Worm (Caenorhabditis elegans) whole organism, mixed stage, embryonic: ENCODE data around the gene pals-30.

Source experiments
- M03D4.4 ChIP-seq: sonication (generic microtip); optimal IDR thresholded peaks from 2 replicates; lab custom pipeline; 2017; ENCODE audit warnings: mild to moderate bottlenecking, missing genetic modification characterization, missing compliant biosample characterization
- bed-3 ChIP-seq: fragments of 200-800 bp; sonication (Bioruptor generic); optimal IDR thresholded peaks from 3 replicates; lab custom pipeline; 2018; ENCODE audit warnings: mild to moderate bottlenecking, missing genetic modification characterization, moderate library complexity, missing compliant biosample characterization
- blmp-1 ChIP-seq: fragments of 150-350 bp; optimal IDR thresholded peaks from 2 replicates; lab custom pipeline; 2014; ENCODE audit warnings: missing biosample characterization, missing genetic modification characterization
- ceh-39 ChIP-seq: fragments of 150-350 bp; optimal IDR thresholded peaks from 2 replicates; lab custom pipeline; 2014; ENCODE audit warnings: missing biosample characterization, missing genetic modification characterization
- ceh-83 ChIP-seq: fragments of 200-800 bp; sonication (Bioruptor generic); optimal IDR thresholded peaks from 2 replicates; lab custom pipeline; 2018; ENCODE audit warnings: mild to moderate bottlenecking, missing genetic modification characterization, missing compliant biosample characterization
- ces-1 ChIP-seq: fragments of 150-350 bp; optimal IDR thresholded peaks from 2 replicates; lab custom pipeline; 2014; ENCODE audit warnings: missing biosample characterization, missing genetic modification reagents, missing genetic modification characterization
- cnd-1 ChIP-seq: fragments of 200-800 bp; sonication (Bioruptor generic); optimal IDR thresholded peaks from 2 replicates; lab custom pipeline; 2018; ENCODE audit warnings: mild to moderate bottlenecking, missing genetic modification characterization, missing compliant biosample characterization
- drap-1 ChIP-seq: fragments of 200-800 bp; sonication (Bioruptor generic); optimal IDR thresholded peaks from 3 replicates; lab custom pipeline; 2018; ENCODE audit warnings: mild to moderate bottlenecking, missing genetic modification characterization, missing compliant biosample characterization
- elt-1 ChIP-seq: sonication (generic microtip); optimal IDR thresholded peaks from 2 replicates; lab custom pipeline; 2017; ENCODE audit warnings: missing genetic modification characterization, mild to moderate bottlenecking, missing compliant biosample characterization, antibody characterized with exemption, moderate library complexity, borderline replicate concordance; ENCODE audit not compliant: insufficient read depth
- elt-3 ChIP-seq: fragments of 150-350 bp; optimal IDR thresholded peaks from 2 replicates; lab custom pipeline; 2014; ENCODE audit warnings: missing biosample characterization, missing genetic modification characterization
- flh-1 ChIP-seq: fragments of 200-800 bp; sonication (Bioruptor generic); optimal IDR thresholded peaks from 2 replicates; lab custom pipeline; 2018; ENCODE audit warnings: mild to moderate bottlenecking, missing genetic modification characterization, moderate library complexity, missing compliant biosample characterization
- ham-2 ChIP-seq: fragments of 200-800 bp; sonication (Bioruptor generic); optimal IDR thresholded peaks from 2 replicates; lab custom pipeline; 2018; ENCODE audit warnings: mild to moderate bottlenecking, missing genetic modification characterization, missing compliant biosample characterization
- lin-13 ChIP-seq: fragments of 150-350 bp; optimal IDR thresholded peaks from 2 replicates; lab custom pipeline; 2014; ENCODE audit warnings: missing biosample characterization, missing genetic modification characterization
- lin-32 ChIP-seq: fragments of 200-800 bp; sonication (Bioruptor generic); optimal IDR thresholded peaks from 2 replicates; lab custom pipeline; 2018; ENCODE audit warnings: mild to moderate bottlenecking, missing genetic modification characterization, missing compliant biosample characterization
- lsy-2 ChIP-seq: fragments of 150-350 bp; optimal IDR thresholded peaks from 2 replicates; lab custom pipeline; 2014; ENCODE audit warnings: missing biosample characterization, missing genetic modification characterization
- mab-5 ChIP-seq: fragments of 150-350 bp; optimal IDR thresholded peaks from 2 replicates; lab custom pipeline; 2014; ENCODE audit warnings: missing biosample characterization, missing genetic modification characterization
- mep-1 ChIP-seq: fragments of 150-350 bp; optimal IDR thresholded peaks from 2 replicates; lab custom pipeline; 2017; ENCODE audit warnings: missing biosample characterization, missing genetic modification reagents, missing genetic modification characterization, inconsistent platforms
- mls-2 ChIP-seq: sonication (generic microtip); optimal IDR thresholded peaks from 2 replicates; lab custom pipeline; 2016; ENCODE audit warnings: mild to moderate bottlenecking, missing genetic modification characterization, moderate library complexity, missing compliant biosample characterization
- nhr-12 ChIP-seq: fragments of 150-350 bp; optimal IDR thresholded peaks from 2 replicates; lab custom pipeline; 2014; ENCODE audit warnings: missing biosample characterization, missing genetic modification characterization
- nhr-2 ChIP-seq: fragments of 150-350 bp; optimal IDR thresholded peaks from 2 replicates; lab custom pipeline; 2014; ENCODE audit warnings: missing biosample characterization, missing genetic modification characterization
- nhr-237 ChIP-seq: fragments of 150-350 bp; optimal IDR thresholded peaks from 2 replicates; lab custom pipeline; 2014; ENCODE audit warnings: missing biosample characterization, missing genetic modification characterization
- nhr-76 ChIP-seq: sonication (generic microtip); optimal IDR thresholded peaks from 2 replicates; lab custom pipeline; 2017; ENCODE audit warnings: missing biosample characterization, missing genetic modification characterization
- pha-4 ChIP-seq: fragments of 150-350 bp; optimal IDR thresholded peaks from 2 replicates; lab custom pipeline; 2018; ENCODE audit warnings: missing biosample characterization, missing genetic modification reagents, missing genetic modification characterization
- sem-2 ChIP-seq: fragments of 200-800 bp; sonication (Bioruptor generic); optimal IDR thresholded peaks from 2 replicates; lab custom pipeline; 2018; ENCODE audit warnings: mild to moderate bottlenecking, missing genetic modification characterization, missing compliant biosample characterization
- snpc-4 ChIP-seq: fragments of 150-350 bp; optimal IDR thresholded peaks from 2 replicates; lab custom pipeline; 2014; ENCODE audit warnings: missing biosample characterization, missing genetic modification characterization
- sptf-1 ChIP-seq: sonication (generic microtip); optimal IDR thresholded peaks from 2 replicates; lab custom pipeline; 2017; ENCODE audit warnings: mild to moderate bottlenecking, missing genetic modification characterization, moderate library complexity, missing compliant biosample characterization
- tbx-8 ChIP-seq: fragments of 200-800 bp; sonication (Bioruptor generic); optimal IDR thresholded peaks from 2 replicates; lab custom pipeline; 2018; ENCODE audit warnings: mild to moderate bottlenecking, missing genetic modification characterization, moderate library complexity, missing compliant biosample characterization
- unc-120 ChIP-seq: sonication (generic microtip); optimal IDR thresholded peaks from 2 replicates; lab custom pipeline; 2017; ENCODE audit warnings: missing genetic modification characterization, missing compliant biosample characterization; ENCODE audit not compliant: poor library complexity, severe bottlenecking
- unc-39 ChIP-seq: fragments of 150-350 bp; optimal IDR thresholded peaks from 2 replicates; lab custom pipeline; 2014; ENCODE audit warnings: missing biosample characterization, missing genetic modification characterization
- unc-62 ChIP-seq: fragments of 150-350 bp; optimal IDR thresholded peaks from 2 replicates; lab custom pipeline; 2014; ENCODE audit warnings: missing biosample characterization, missing genetic modification reagents, missing genetic modification characterization
- zip-8 ChIP-seq: fragments of 150-350 bp; optimal IDR thresholded peaks from 2 replicates; lab custom pipeline; 2014; ENCODE audit warnings: missing biosample characterization, missing genetic modification characterization
- ztf-11 ChIP-seq: fragments of 150-350 bp; optimal IDR thresholded peaks from 2 replicates; lab custom pipeline; 2014; ENCODE audit warnings: missing biosample characterization, missing genetic modification characterization

The pals-30 gene

ce11 chrIV:14523568-14523967 is 28.2 kb downstream of the pals-30 start, which contains the start of gene srh-63:
srh-63 (plus strand) TSS chrIV:14523868.
- no peak for TF ChIP-seq mab-5 (tag; lab: Kevin White, UChicago)
- no peak for TF ChIP-seq lsy-2 (tag; lab: Kevin White, UChicago)
- no peak for TF ChIP-seq ceh-39 (tag; lab: Kevin White, UChicago)
- TF ChIP-seq lin-13 (tag; lab: Kevin White, UChicago) = no peak
- TF ChIP-seq ces-1 (GFP tag; lab: Kevin White, UChicago) = no peak
- TF ChIP-seq ztf-11 (tag; lab: Kevin White, UChicago) = no peak
- no peak for TF ChIP-seq drap-1 (GFP tag; lab: Kevin White, UChicago)
- TF ChIP-seq elt-1 = no peak
- no peak for TF ChIP-seq unc-39 (tag; lab: Kevin White, UChicago)
- no peak for TF ChIP-seq nhr-12 (tag; lab: Kevin White, UChicago)
- no peak for TF ChIP-seq mls-2 (tag; lab: Kevin White, UChicago)
- TF ChIP-seq flh-1 = no peak
- TF ChIP-seq M03D4.4 (tag; lab: Kevin White, UChicago) = no peak
- TF ChIP-seq unc-120 (tag; lab: Kevin White, UChicago) = no peak
- no peak for TF ChIP-seq cnd-1
- no peak for TF ChIP-seq pha-4 (tag; lab: Kevin White, UChicago)
- no peak for TF ChIP-seq sptf-1 (tag; lab: Kevin White, UChicago)
- no peak for TF ChIP-seq nhr-2
- no peak for TF ChIP-seq tbx-8
- no peak for TF ChIP-seq zip-8 (tag; lab: Kevin White, UChicago)

ce11 chrIV:14519423-14519822 is 32.3 kb downstream of the pals-30 start, which contains the start of the genes Y57G11A.2 and T27E7.1:
Y57G11A.2 (minus strand) TSS chrIV:14519523.
T27E7.1 (plus strand) TSS chrIV:14519759.
- no peak for TF ChIP-seq mab-5 (tag; lab: Kevin White, UChicago)
- TF ChIP-seq flh-1 = no peak
- no peak for TF ChIP-seq unc-62 (GFP tag; lab: Kevin White, UChicago)
- no peak for TF ChIP-seq snpc-4
- no peak for TF ChIP-seq drap-1 (GFP tag; lab: Kevin White, UChicago)
- no peak for TF ChIP-seq ceh-83
- no peak for TF ChIP-seq pha-4 (tag; lab: Kevin White, UChicago)
- no peak for TF ChIP-seq nhr-76 (tag; lab: Kevin White, UChicago)
- TF ChIP-seq zip-8 (tag; lab: Kevin White, UChicago) = no peak
- TF ChIP-seq unc-39 (tag; lab: Kevin White, UChicago) = no peak
- no peak for TF ChIP-seq sptf-1 (tag; lab: Kevin White, UChicago)
- TF ChIP-seq lin-32 = no peak
- no peak for TF ChIP-seq elt-1
- no peak for TF ChIP-seq mep-1 (tag; lab: Kevin White, UChicago)
- TF ChIP-seq tbx-8 = no peak

ce11 chrIV:14515162-14515561 is 36.6 kb downstream of the pals-30 start:
- TF ChIP-seq mab-5 (tag; lab: Kevin White, UChicago) (no peak), bed-3 (GFP tag; lab: Kevin White, UChicago) (no peak), sptf-1 (tag; lab: Kevin White, UChicago) (no peak), M03D4.4 (tag; lab: Kevin White, UChicago) (no peak), nhr-12 (tag; lab: Kevin White, UChicago) (no peak), sem-2 (GFP tag; lab: Kevin White, UChicago) (no peak), elt-3 (tag; lab: Kevin White, UChicago) (no peak), lin-13 (tag; lab: Kevin White, UChicago) (no peak), unc-120 (tag; lab: Kevin White, UChicago) (no peak), lsy-2 (tag; lab: Kevin White, UChicago) (no peak), nhr-237 (tag; lab: Kevin White, UChicago) (no peak), ces-1 (GFP tag; lab: Kevin White, UChicago) (no peak), ham-2 (GFP tag; lab: Kevin White, UChicago) (no peak), unc-62 (GFP tag; lab: Kevin White, UChicago) (no peak), ceh-39 (tag; lab: Kevin White, UChicago) (no peak), lin-32 (no peak), ceh-83 (no peak)

- no peak for TF ChIP-seq blmp-1 (tag; lab: Kevin White, UChicago)
- TF ChIP-seq lin-13 (tag; lab: Kevin White, UChicago) = no peak
- no peak for TF ChIP-seq mep-1 (tag; lab: Kevin White, UChicago)
- TF ChIP-seq flh-1 = no peak
- no peak for TF ChIP-seq drap-1 (GFP tag; lab: Kevin White, UChicago)
- no peak for TF ChIP-seq ceh-83
- no peak for TF ChIP-seq nhr-76 (tag; lab: Kevin White, UChicago)
- no peak for TF ChIP-seq ces-1 (GFP tag; lab: Kevin White, UChicago)
- TF ChIP-seq lsy-2 (tag; lab: Kevin White, UChicago) = no peak
- no peak for TF ChIP-seq sptf-1 (tag; lab: Kevin White, UChicago)
Measured at ce11 chrIV:14512405-14512804, 39.4 kb downstream of the pals-30 start, which contains the start of gene Y57G11A.5. Y57G11A.5 (minus strand) TSS chrIV:14512505.
